Worm (Caenorhabditis elegans) whole organism, young adult: ENCODE data around the gene cyk-3.

Experiments
- ama-1 ChIP-seq, 3 experiments: fragments of 150-350 bp in 1 of 3; sonication (generic microtip) in 2 of 3; optimal IDR thresholded peaks; 2 replicates each; lab custom pipeline; 2014 to 2018; ENCODE audit warnings: missing biosample characterization in 2 of 3, missing genetic modification characterization in 2 of 3, missing genetic modification reagents in 2 of 3
- ceh-58 ChIP-seq: fragments of 200-800 bp; sonication (Bioruptor generic); IDR thresholded peaks from 2 replicates; pipeline ENCODE4 v1.3.6; 2022; ENCODE audit warnings: missing genetic modification characterization, missing compliant biosample characterization
- ceh-91 ChIP-seq: fragments of 200-800 bp; sonication (Bioruptor generic); IDR thresholded peaks from 2 replicates; pipeline ENCODE4 v1.3.6; 2022; ENCODE audit warnings: missing genetic modification reagents, missing genetic modification characterization, missing compliant biosample characterization
- dpff-1 ChIP-seq: sonication (generic microtip); optimal IDR thresholded peaks from 2 replicates; lab custom pipeline; 2017; ENCODE audit warnings: mild to moderate bottlenecking, missing genetic modification characterization, missing compliant biosample characterization
- lin-35 ChIP-seq, 3 experiments: fragments of 150-350 bp in 2 of 3; sonication (generic microtip) in 1 of 3; optimal IDR thresholded peaks; 2 replicates each; lab custom pipeline; 2014 to 2018; ENCODE audit warnings: missing biosample characterization in 3 of 3, missing genetic modification characterization in 3 of 3, missing genetic modification reagents in 3 of 3
- ztf-25 ChIP-seq: fragments of 200-800 bp; sonication (Bioruptor generic); IDR thresholded peaks from 2 replicates; pipeline ENCODE4 v1.3.6; 2022; ENCODE audit warnings: missing genetic modification reagents, missing genetic modification characterization, missing compliant biosample characterization

- no peak for TF ChIP-seq ztf-25
- TF ChIP-seq lin-35 (GFP tag; optimal IDR thresholded peaks at IDR 0.05; lab: Kevin White, UChicago), result no peak
- no peak for TF ChIP-seq ama-1 (optimal IDR thresholded peaks at IDR 0.05; lab: Kevin White, UChicago)
- TF ChIP-seq ama-1 (GFP tag; optimal IDR thresholded peaks at IDR 0.05; lab: Kevin White, UChicago), result no peak
- TF ChIP-seq dpff-1 (tag; lab: Kevin White, UChicago), result no peak
- no peak for TF ChIP-seq ceh-58 (GFP tag; lab: Robert Waterston, UW)
- TF ChIP-seq ceh-91, result no peak
Observed at ce11 chrIII:6073673-6074331, 53.8 kb downstream of the cyk-3 start.
